Worm (Caenorhabditis elegans): ENCODE measurements around the gene gcy-31.

ce11 chrX:2456141-2456540 is 28.8 kb upstream of the gcy-31 start:
- TF ChIP-seq flt-1 (GFP tag; IDR thresholded peaks at IDR 0.05) = no peak
- no peak for TF ChIP-seq aly-1 (tag; optimal IDR thresholded peaks at IDR 0.05)
- TF ChIP-seq ama-1 (optimal IDR thresholded peaks at IDR 0.05) = no peak
- TF ChIP-seq hnd-1 (tag; optimal IDR thresholded peaks at IDR 0.05) = no peak
- TF ChIP-seq tbx-11 (GFP tag; IDR thresholded peaks at IDR 0.05) = no peak
- TF ChIP-seq ceh-36 (tag; optimal IDR thresholded peaks at IDR 0.05) = no peak
- TF ChIP-seq ets-7 (tag; optimal IDR thresholded peaks at IDR 0.05) = no peak

Measured in whole organism, early embryonic.